Worm (Caenorhabditis elegans): ENCODE measurements around the gene grdn-1.

- no peak for TF ChIP-seq ama-1 (optimal IDR thresholded peaks at IDR 0.05)
- TF ChIP-seq scrt-1 (GFP tag; IDR thresholded peaks at IDR 0.05): no peak
- TF ChIP-seq ets-7 (tag; optimal IDR thresholded peaks at IDR 0.05): no peak
- no peak for TF ChIP-seq ceh-36 (tag; optimal IDR thresholded peaks at IDR 0.05)
Measured at ce11 chrV:18569445-18569844, 23.1 kb upstream of the grdn-1 start.

All from whole organism, early embryonic.